Worm (Caenorhabditis elegans): ENCODE data around the gene T01G5.8.
A peak's percentile ranks its signal among the peaks of the same experiment; 100 is the strongest.

The T01G5.8 gene

ce11 chrV:15150661-15151060 is 34.6 kb downstream of the T01G5.8 start, which contains the start of gene T09F5.2:
Gene T09F5.2, plus strand, starts transcription at chrV:15150961.
- no peak for TF ChIP-seq madf-9 (GFP tag; conservative IDR thresholded peaks at IDR 0.05)
- no peak for TF ChIP-seq T26A8.4 (GFP tag; IDR thresholded peaks at IDR 0.05)
- no peak for TF ChIP-seq mdl-1 (tag; optimal IDR thresholded peaks at IDR 0.05)
- no peak for TF ChIP-seq zfp-3 (GFP tag; conservative IDR thresholded peaks at IDR 0.05)
- no peak for TF ChIP-seq ces-1 (GFP tag; optimal IDR thresholded peaks at IDR 0.05)
- TF ChIP-seq php-3 (GFP tag; IDR thresholded peaks at IDR 0.05), result no peak
- TF ChIP-seq F49E8.2 (tag; optimal IDR thresholded peaks at IDR 0.05; ENCODE audit: borderline replicate concordance), result no peak
- TF ChIP-seq hlh-11 (tag; optimal IDR thresholded peaks at IDR 0.05), result no peak
- no peak for TF ChIP-seq unc-130 (GFP tag; optimal IDR thresholded peaks at IDR 0.05)
- TF ChIP-seq gei-8 (GFP tag; optimal IDR thresholded peaks at IDR 0.05), result no peak
- TF ChIP-seq nhr-111 (GFP tag; optimal IDR thresholded peaks at IDR 0.05), result no peak
- no peak for TF ChIP-seq F26F4.8 (GFP tag; conservative IDR thresholded peaks at IDR 0.05)
- no peak for TF ChIP-seq lin-15B (tag; optimal IDR thresholded peaks at IDR 0.05)
- TF ChIP-seq zip-2 (tag; optimal IDR thresholded peaks at IDR 0.05), result no peak
- no peak for TF ChIP-seq sdz-12 (GFP tag; optimal IDR thresholded peaks at IDR 0.05)
- TF ChIP-seq pqm-1 (tag; optimal IDR thresholded peaks at IDR 0.05), result no peak
- no peak for TF ChIP-seq ceh-62 (tag; optimal IDR thresholded peaks at IDR 0.05)
- no peak for TF ChIP-seq mes-2 (tag; optimal IDR thresholded peaks at IDR 0.05; ENCODE audit: poor library complexity, severe bottlenecking)

ce11 chrV:15152010-15152409 is 35.9 kb downstream of the T01G5.8 start:
- no peak for TF ChIP-seq mes-2 (tag; optimal IDR thresholded peaks at IDR 0.05; ENCODE audit: poor library complexity, severe bottlenecking)
- TF ChIP-seq Y5F2A.4 (GFP tag; optimal IDR thresholded peaks at IDR 0.05), result no peak
- TF ChIP-seq unc-62 (GFP tag; optimal IDR thresholded peaks at IDR 0.05 in 1 of 2), result peak in 1 of 2 experiments; percentile 56
- no peak for TF ChIP-seq unc-62 (tag; optimal IDR thresholded peaks at IDR 0.05)
- TF ChIP-seq aha-1 (tag), result peak; percentile 49
- no peak for TF ChIP-seq zip-11 (GFP tag; IDR thresholded peaks at IDR 0.05)
- no peak for TF ChIP-seq lin-13 (GFP tag; optimal IDR thresholded peaks at IDR 0.05)
- TF ChIP-seq nhr-77 (tag; optimal IDR thresholded peaks at IDR 0.05), result no peak

- TF ChIP-seq lin-38 (GFP tag; IDR thresholded peaks at IDR 0.05), result no peak
- TF ChIP-seq Y5F2A.4 (GFP tag; optimal IDR thresholded peaks at IDR 0.05), result no peak
- TF ChIP-seq snpc-4 (tag; optimal IDR thresholded peaks at IDR 0.05), result no peak
- peak in 1 of 2 experiments; percentile 77 for TF ChIP-seq unc-62 (GFP tag; optimal IDR thresholded peaks at IDR 0.05 in 1 of 2)
- no peak for TF ChIP-seq unc-62 (tag; optimal IDR thresholded peaks at IDR 0.05)
These were observed 37.2 kb downstream of the T01G5.8 start, which contains the start of gene srh-55 for ce11 chrV:15153277-15153676. Gene srh-55, plus strand, starts transcription at chrV:15153577.

- TF ChIP-seq ceh-44 (GFP tag; IDR thresholded peaks at IDR 0.05) (no peak), aly-2 (tag; optimal IDR thresholded peaks at IDR 0.05) (no peak), lir-3 (tag; optimal IDR thresholded peaks at IDR 0.05) (no peak), zip-2 (tag; optimal IDR thresholded peaks at IDR 0.05) (no peak), nhr-11 (tag; optimal IDR thresholded peaks at IDR 0.05) (no peak), zfp-3 (GFP tag; conservative IDR thresholded peaks at IDR 0.05) (no peak), lin-1 (GFP tag; IDR thresholded peaks at IDR 0.05) (no peak), nhr-6 (tag; optimal IDR thresholded peaks at IDR 0.05) (no peak), hlh-30 (tag; optimal IDR thresholded peaks at IDR 0.05; ENCODE audit: insufficient read depth) (no peak), lin-15B (tag; optimal IDR thresholded peaks at IDR 0.05) (no peak), F26F4.8 (GFP tag; conservative IDR thresholded peaks at IDR 0.05) (peak; percentile 76; the same call in 1 of the 2 replicates), nhr-48 (tag; optimal IDR thresholded peaks at IDR 0.05) (no peak), lim-7 (GFP tag; IDR thresholded peaks at IDR 0.05) (0 out of 2 replicates have a peak, but pooled peaks have one; percentile 68), unc-130 (GFP tag; optimal IDR thresholded peaks at IDR 0.05) (peak; percentile 9), D1046.2 (GFP tag; IDR thresholded peaks at IDR 0.05) (peak; percentile 51; the same call in 1 of the 2 replicates), nhr-42 (GFP tag; IDR thresholded peaks at IDR 0.05) (no peak), attf-4 (tag; optimal IDR thresholded peaks at IDR 0.05) (no peak), gei-8 (GFP tag; optimal IDR thresholded peaks at IDR 0.05) (no peak), ctbp-1 (GFP tag; IDR thresholded peaks at IDR 0.05) (no peak), nhr-25 (tag; optimal IDR thresholded peaks at IDR 0.05; ENCODE audit: borderline replicate concordance, insufficient read depth) (no peak)
These were observed 40.4 kb downstream of the T01G5.8 start for ce11 chrV:15156504-15156903.

Measured in whole organism, L4 larva.